Fruit fly (Drosophila melanogaster) whole organism, embryonic: Measurements from ENCODE around the gene CG10962.

Experiments
- CG7372 ChIP-seq: fragments of 200-800 bp; sonication (Bioruptor generic); IDR thresholded peaks from 2 replicates; pipeline ENCODE4 v1.3.6; 2022; ENCODE audit warnings: missing biosample characterization, missing genetic modification characterization
- ham ChIP-seq: fragments of 200-800 bp; sonication (Bioruptor generic); IDR thresholded peaks from 2 replicates; pipeline ENCODE4 v1.3.6; 2022; ENCODE audit warnings: missing biosample characterization, missing genetic modification characterization
- seq ChIP-seq: fragments of 200-800 bp; sonication (Bioruptor generic); IDR thresholded peaks from 2 replicates; pipeline ENCODE4 v1.3.6; 2022; ENCODE audit warnings: missing biosample characterization, missing genetic modification characterization

The CG10962 gene

dm6 chrX:8923587-8923986 lies 50.5 kb downstream of the CG10962 start, which contains the start of the genes CG12661 and CG43255:
TSS of gene CG12661 (minus strand) at chrX:8923687.
TSS of gene CG43255 (plus strand) at chrX:8923960.
- TF ChIP-seq CG7372 (GFP tag; lab: Robert Waterston, UW): no peak
- no peak for TF ChIP-seq seq (GFP tag; lab: Robert Waterston, UW)
- no peak for TF ChIP-seq ham (GFP tag; lab: Robert Waterston, UW)
